Worm (Caenorhabditis elegans) whole organism, L4/young adult: ENCODE results near the gene F23D12.11.

ENCODE experiments used
- W03F9.2 ChIP-seq: fragments of 150-350 bp; optimal IDR thresholded peaks from 2 replicates; lab custom pipeline; 2014; ENCODE audit warnings: missing biosample characterization, missing genetic modification characterization
- dao-5 ChIP-seq: sonication (generic microtip); optimal IDR thresholded peaks from 2 replicates; lab custom pipeline; 2016; ENCODE audit warnings: missing genotype, missing genetic modification characterization, moderate library complexity, missing compliant biosample characterization
- him-1 ChIP-seq: sonication (generic microtip); optimal IDR thresholded peaks from 2 replicates; lab custom pipeline; 2016; ENCODE audit warnings: missing genotype, missing genetic modification reagents, missing genetic modification characterization, missing compliant biosample characterization

Gene F23D12.11

DNA sequence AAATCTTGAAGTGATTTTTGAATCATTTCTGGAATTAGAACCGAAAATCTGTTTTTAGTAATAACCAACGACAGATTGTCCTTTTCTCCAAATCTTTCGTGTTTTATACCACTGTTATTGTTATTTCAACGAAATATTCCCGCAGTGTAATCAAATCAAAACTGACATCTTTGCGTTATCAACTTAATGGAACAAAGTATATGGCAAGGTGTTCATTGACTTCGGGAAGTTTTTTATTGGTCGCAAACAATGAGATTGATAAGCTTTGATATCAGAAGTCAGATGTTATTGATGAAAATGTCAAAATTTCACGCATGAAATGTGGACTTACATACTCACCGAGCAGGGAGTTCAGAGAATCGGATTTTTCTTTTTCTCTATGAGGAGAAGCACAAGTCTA, at the start of gene F23D12.11:
TSS of gene F23D12.11 (minus strand) at position 79 of the 400 bp plus-strand sequence.
- TF ChIP-seq W03F9.2 (tag; lab: Kevin White, UChicago) (no peak), him-1 (no peak)

DNA sequence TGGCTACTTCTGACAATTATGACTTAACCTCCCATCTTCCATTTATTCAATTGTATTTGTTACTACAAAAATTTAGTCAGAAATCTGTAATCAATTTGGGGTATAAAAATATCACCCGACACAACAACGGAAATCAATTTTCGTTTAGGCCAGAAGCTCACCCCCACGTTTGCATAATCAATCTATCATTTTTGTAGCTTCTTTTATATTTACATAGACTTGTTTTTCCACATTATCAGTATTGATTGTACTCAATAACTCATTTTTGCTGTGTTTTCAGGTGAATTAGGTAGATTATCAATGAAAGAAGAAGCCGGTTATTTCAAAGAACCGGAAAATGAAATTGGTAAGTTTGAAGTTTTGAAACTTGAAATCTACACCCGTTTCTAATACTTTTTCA, 49.2 kb upstream of the F23D12.11 start, which contains the start of gene M163.5:
TSS of gene M163.5 (plus strand) at position 301 of the 400 bp plus-strand sequence.
- no peak for TF ChIP-seq W03F9.2 (tag; lab: Kevin White, UChicago)

DNA sequence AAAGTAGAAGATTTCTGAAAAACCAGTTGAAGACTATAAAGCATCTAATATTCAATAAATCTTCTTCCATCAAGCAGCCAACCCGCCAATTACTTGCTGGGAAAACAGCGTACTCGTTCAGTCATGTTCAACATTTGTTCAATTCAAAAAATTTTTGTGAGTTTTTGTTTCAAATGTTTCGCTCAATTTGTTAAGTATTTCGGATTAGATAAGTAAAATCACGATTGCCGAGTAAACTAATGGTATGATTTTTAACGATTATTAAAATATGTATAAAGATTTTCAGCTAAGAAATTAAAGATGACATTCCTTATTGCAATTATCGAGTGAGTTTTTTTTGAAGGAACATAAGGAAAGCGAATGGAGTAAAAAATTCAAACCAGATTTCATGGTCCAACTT, 46.1 kb upstream of the F23D12.11 start, which contains the start of gene M163.10:
TSS of gene M163.10 (plus strand) at position 301 of the 400 bp plus-strand sequence.
- TF ChIP-seq W03F9.2 (tag; lab: Kevin White, UChicago) (no peak), him-1 (no peak), dao-5 (tag; lab: Kevin White, UChicago) (no peak)

DNA sequence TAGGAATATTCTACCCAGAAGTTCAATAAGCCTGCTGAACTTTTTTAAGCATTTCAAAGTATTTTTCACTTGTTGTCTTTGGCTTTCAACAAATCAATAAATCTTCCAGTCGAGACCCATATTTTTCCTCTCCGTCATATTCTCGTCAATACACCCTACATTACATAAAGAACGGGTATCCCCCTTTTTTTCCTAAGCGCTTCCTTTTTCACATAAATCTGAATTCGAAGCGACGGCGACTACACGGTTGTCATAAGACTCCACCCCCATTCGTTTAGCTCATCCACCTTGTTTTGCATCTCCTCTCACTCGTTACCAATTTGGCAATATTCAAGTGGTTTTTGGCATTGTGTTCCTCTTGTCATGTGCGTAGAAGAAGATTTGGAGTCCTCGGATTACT, 44.7 kb upstream of the F23D12.11 start, which contains the start of gene M163.9:
TSS of gene M163.9 (plus strand) at position 301 of the 400 bp plus-strand sequence.
- TF ChIP-seq W03F9.2 (tag; lab: Kevin White, UChicago): no peak
- no peak for TF ChIP-seq him-1
- TF ChIP-seq dao-5 (tag; lab: Kevin White, UChicago): no peak

DNA sequence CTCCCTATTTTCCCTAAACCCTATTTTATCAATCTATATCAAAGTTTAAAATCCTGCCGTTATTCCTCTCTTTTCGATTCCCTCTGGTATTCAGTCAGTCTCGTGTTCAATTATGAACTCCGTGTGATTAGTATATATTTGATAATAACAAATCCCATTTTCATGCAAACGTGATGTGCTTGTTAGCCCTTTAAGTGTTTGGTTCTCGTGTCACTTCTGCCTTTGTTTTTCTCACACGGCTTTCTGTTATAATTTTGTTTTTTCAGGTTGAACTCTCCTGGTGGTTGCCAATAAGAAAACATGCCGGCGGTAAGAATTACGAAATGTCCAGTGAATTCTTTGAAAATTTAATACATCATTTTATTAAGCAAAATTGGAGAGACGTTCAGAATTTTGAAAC, 42.0 kb upstream of the F23D12.11 start, which contains the start of gene M163.21:
TSS of gene M163.21 (plus strand) at position 301 of the 400 bp plus-strand sequence.
- no peak for TF ChIP-seq dao-5 (tag; lab: Kevin White, UChicago)
- no peak for TF ChIP-seq W03F9.2 (tag; lab: Kevin White, UChicago)
- no peak for TF ChIP-seq him-1

DNA sequence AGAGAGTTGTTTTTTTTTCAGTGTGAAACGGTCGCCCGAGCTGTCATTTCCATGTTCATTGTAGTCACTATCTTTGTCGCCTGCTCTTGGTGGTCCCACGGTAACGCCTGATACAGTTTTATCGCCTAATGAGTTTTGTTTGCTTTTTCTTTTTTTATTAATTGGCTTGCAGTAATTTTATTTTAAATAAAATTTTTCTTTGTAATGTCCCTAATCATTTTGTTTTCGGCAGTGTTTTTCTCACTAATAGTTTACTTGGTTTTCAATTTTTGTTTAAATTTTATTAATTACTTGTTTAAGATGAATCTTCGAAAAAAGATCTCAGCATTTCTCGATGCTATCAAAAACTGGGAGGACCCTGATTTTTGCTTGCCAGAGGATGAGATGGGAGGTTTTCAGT, 41.0 kb upstream of the F23D12.11 start, which contains the start of gene M163.22:
TSS of gene M163.22 (plus strand) at position 301 of the 400 bp plus-strand sequence.
- no peak for TF ChIP-seq him-1
- TF ChIP-seq W03F9.2 (tag; lab: Kevin White, UChicago): no peak
- TF ChIP-seq dao-5 (tag; lab: Kevin White, UChicago): no peak

DNA sequence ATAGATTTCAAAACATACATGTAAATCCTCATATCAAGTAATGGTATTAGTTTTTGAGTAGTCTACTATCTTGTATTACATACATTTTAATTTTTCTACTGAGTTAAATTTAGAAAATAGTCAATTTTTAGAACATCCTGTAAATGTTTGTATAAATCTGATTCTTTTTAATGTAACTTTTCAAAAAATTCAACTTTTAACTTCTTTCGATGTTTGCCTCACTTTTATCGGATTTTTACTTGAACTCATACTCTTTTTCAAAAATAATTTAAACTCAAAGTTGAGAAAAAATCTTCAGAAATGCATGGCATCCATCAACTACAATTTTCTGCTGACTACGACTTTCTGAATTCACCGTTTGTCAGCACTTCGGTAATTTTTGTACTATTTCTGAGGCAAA, 40.0 kb upstream of the F23D12.11 start, which contains the start of gene M163.7:
TSS of gene M163.7 (plus strand) at position 301 of the 400 bp plus-strand sequence.
- no peak for TF ChIP-seq W03F9.2 (tag; lab: Kevin White, UChicago)
- TF ChIP-seq dao-5 (tag; lab: Kevin White, UChicago): no peak
- TF ChIP-seq him-1: no peak

DNA sequence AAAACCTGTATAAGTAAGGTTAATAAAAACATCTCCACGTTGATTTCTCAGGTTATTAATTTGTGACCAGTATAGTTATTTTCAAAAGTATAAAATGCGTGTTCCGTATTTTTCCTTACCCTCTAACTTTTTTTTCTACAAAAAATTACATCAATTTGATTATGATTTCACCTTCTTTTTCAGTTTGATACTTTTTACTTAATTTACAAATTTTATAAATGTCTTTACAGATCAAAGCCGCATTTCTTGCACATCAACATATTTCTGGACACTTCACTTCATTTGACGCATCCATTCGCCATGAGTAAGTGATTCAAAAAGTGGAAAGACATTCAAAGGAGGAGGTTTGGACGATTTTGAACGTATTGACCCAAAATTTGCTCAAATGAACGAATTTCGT, 35.9 kb upstream of the F23D12.11 start, which contains the start of gene Y66C5A.2:
TSS of gene Y66C5A.2 (plus strand) at position 301 of the 400 bp plus-strand sequence.
- TF ChIP-seq dao-5 (tag; lab: Kevin White, UChicago) (no peak), W03F9.2 (tag; lab: Kevin White, UChicago) (no peak), him-1 (no peak)

DNA sequence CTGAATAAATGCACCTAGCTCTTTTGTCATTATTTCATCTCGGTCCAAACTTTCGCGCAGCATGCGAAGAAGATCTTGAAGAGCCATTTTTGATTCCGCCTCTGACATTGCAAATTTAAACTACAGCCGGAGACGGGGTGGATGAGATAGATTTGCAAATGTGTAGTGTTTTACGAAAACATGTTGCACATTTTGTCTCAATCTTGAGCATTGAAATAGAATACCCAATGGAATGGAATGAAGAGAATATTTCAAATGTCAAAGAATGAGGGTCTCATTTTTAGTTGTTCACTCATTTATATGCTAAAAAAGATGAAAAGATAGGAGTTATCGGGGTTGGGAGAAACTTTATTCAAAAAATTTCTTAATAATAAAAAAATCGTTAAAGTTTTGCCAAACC, 30.9 kb upstream of the F23D12.11 start, which contains the start of gene Y66C5A.1:
TSS of gene Y66C5A.1 (minus strand) at position 101 of the 400 bp plus-strand sequence.
- no peak for TF ChIP-seq dao-5 (tag; lab: Kevin White, UChicago)
- TF ChIP-seq him-1: no peak
- no peak for TF ChIP-seq W03F9.2 (tag; lab: Kevin White, UChicago)

DNA sequence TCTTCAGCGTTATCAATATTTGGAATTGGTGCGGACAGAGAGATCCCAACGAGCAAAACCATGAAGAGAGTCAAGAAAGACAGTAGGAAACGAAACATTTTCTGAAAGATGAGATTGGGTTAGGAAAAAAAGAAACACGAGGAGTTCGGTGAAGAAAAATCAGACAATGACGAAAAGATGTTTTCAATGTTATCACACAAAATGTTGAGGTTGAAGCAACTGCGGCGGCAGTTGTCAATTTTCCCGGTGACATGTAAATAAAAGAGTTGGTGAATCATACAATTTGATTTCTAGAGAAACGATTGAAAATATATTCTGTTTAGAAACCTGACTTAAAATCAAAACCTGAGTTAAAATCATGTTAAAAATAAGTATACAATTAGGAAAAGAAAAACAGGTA, 29.2 kb upstream of the F23D12.11 start, which contains the start of gene F23D12.7:
TSS of gene F23D12.7 (minus strand) at position 101 of the 400 bp plus-strand sequence.
- no peak for TF ChIP-seq him-1
- TF ChIP-seq dao-5 (tag; lab: Kevin White, UChicago): no peak
- TF ChIP-seq W03F9.2 (tag; lab: Kevin White, UChicago): no peak

DNA sequence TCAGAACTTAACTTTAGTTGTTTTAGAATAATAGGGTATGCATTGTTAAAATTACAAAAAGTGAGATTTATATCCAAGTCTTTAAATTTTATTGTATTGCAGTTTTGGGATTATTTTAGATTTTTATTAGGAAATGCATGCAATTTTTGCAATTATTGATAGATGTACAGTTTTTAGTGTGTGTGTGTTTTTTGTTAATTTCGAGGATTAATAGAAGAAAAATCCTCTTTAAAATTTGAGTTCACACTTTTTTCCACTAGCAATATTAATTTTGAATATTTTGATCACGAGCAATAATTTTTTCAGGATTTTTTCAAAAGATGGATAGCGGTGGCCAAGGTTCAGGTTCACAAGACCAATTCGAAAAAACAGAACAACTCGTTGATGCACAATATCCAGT, 23.4 kb upstream of the F23D12.11 start, which contains the start of gene jmjd-3.2:
TSS of gene jmjd-3.2 (plus strand) at position 301 of the 400 bp plus-strand sequence.
- TF ChIP-seq dao-5 (tag; lab: Kevin White, UChicago) (no peak), him-1 (no peak), W03F9.2 (tag; lab: Kevin White, UChicago) (no peak)

DNA sequence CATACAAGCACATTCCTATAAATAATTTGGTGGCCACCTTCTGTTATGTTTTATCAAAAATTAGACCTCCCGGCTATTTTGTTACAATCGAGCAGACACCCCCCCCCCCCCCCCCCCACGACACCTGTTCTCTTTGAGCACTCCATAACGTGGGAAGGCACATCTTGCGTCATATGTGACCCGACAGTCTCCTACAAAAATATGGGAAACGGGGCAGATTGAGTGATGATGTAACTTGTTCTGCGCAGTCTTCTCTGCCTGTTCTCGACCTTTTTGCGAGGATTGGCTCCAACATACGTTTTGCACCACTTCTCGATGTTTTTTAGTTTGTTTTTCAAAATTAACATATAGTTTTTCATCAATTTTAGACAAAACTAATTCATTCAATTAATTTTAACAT, 22.9 kb upstream of the F23D12.11 start:
- TF ChIP-seq dao-5 (tag; lab: Kevin White, UChicago) (no peak), W03F9.2 (tag; lab: Kevin White, UChicago) (no peak), him-1 (no peak)

DNA sequence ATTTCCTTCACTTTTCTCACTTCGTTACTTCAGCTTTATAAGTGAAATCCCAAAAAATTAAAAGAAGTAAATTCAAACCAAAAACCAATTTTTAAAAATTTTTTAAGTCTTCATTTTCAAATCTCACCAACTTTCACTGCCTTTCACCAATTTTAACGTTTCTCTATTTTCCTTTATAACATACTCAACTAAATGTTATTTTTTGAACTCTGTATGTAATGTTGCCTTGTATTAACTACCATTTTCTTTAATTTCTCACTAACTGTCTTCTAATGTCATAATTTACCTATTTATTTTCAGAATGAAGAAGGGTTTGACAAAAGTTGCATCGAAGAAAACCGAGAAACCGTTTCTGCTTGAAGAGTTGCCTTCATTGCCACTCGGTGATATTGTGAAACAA, 20.1 kb upstream of the F23D12.11 start, which contains the start of gene F23D12.4:
TSS of gene F23D12.4 (plus strand) at position 301 of the 400 bp plus-strand sequence.
- TF ChIP-seq dao-5 (tag; lab: Kevin White, UChicago) (no peak), W03F9.2 (tag; lab: Kevin White, UChicago) (no peak), him-1 (no peak)

DNA sequence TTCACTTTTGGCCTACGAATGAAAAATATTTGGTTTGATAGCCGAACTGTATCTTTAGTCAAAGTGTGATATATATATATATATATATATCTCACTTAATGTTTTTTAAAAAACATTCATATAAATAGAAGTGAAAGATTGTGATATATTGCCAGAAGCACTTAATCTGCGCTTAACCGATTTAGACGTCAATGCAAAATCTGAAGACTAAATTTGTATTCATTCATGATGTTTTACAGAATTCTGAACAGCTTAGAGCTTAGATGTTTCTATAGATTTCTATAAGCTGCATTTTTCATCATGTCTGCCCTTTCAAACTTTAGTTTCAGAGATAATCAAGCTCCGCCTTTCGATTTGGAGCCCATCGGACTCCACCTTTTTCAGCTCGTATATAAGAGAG, 17.8 kb upstream of the F23D12.11 start, which contains the start of gene F23D12.3:
TSS of gene F23D12.3 (plus strand) at position 301 of the 400 bp plus-strand sequence.
- no peak for TF ChIP-seq him-1
- no peak for TF ChIP-seq dao-5 (tag; lab: Kevin White, UChicago)
- no peak for TF ChIP-seq W03F9.2 (tag; lab: Kevin White, UChicago)
